Worm (Caenorhabditis elegans) whole organism, early embryonic: ENCODE results near the gene abu-11.

Experiments
- ama-1 ChIP-seq: fragments of 150-350 bp; optimal IDR thresholded peaks from 2 replicates; lab custom pipeline; 2014
- ceh-13 ChIP-seq: fragments of 200-800 bp; sonication (Bioruptor generic); optimal IDR thresholded peaks from 2 replicates; lab custom pipeline; 2018; ENCODE audit warnings: mild to moderate bottlenecking, missing genetic modification characterization, missing compliant biosample characterization
- tra-4 ChIP-seq: sonication (generic microtip); optimal IDR thresholded peaks from 2 replicates; lab custom pipeline; 2017; ENCODE audit warnings: missing genetic modification characterization, missing compliant biosample characterization

- no peak for TF ChIP-seq ama-1 (lab: Kevin White, UChicago)
- TF ChIP-seq ceh-13 (GFP tag; lab: Kevin White, UChicago), result no peak
- no peak for TF ChIP-seq tra-4
These were observed 38.3 kb upstream of the abu-11 start, which contains the start of gene Y43H11AL.1 for ce11 chrII:232641-233040.
